Fruit fly (Drosophila melanogaster): ENCODE measurements around the gene CG46430.

Gene CG46430

dm6 chr3L:10507971-10508370, 29.7 kb downstream of the CG46430 start:
- TF ChIP-seq CG4496 (GFP tag; IDR thresholded peaks at IDR 0.05) = no peak
- TF ChIP-seq CG8159 (tag; optimal IDR thresholded peaks at IDR 0.05) = no peak
- TF ChIP-seq EcR (GFP tag; optimal IDR thresholded peaks at IDR 0.05) = no peak
- no peak for TF ChIP-seq Pif1A (GFP tag; optimal IDR thresholded peaks at IDR 0.05)
- no peak for TF ChIP-seq CG13204 (GFP tag; optimal IDR thresholded peaks at IDR 0.05)
- no peak for TF ChIP-seq CG34367 (tag; optimal IDR thresholded peaks at IDR 0.05)
- no peak for TF ChIP-seq Pif1B (GFP tag; optimal IDR thresholded peaks at IDR 0.05)
- TF ChIP-seq gl (tag; optimal IDR thresholded peaks at IDR 0.05) = no peak
- TF ChIP-seq CG32121 (GFP tag; IDR thresholded peaks at IDR 0.05) = no peak
- TF ChIP-seq Snoo (tag; optimal IDR thresholded peaks at IDR 0.05) = no peak
- TF ChIP-seq CG12605 (GFP tag; IDR thresholded peaks at IDR 0.05) = no peak
- no peak for TF ChIP-seq Ets98B (GFP tag; IDR thresholded peaks at IDR 0.05)
- no peak for TF ChIP-seq CG15710 (tag; optimal IDR thresholded peaks at IDR 0.05)
- TF ChIP-seq rn (GFP tag; IDR thresholded peaks at IDR 0.05) = no peak
- no peak for TF ChIP-seq fd96Ca (GFP tag; IDR thresholded peaks at IDR 0.05)
- TF ChIP-seq CG14655 (GFP tag; optimal IDR thresholded peaks at IDR 0.05) = no peak

- TF ChIP-seq CG34367 (tag; optimal IDR thresholded peaks at IDR 0.05) (no peak), CG8301 (tag; optimal IDR thresholded peaks at IDR 0.05) (no peak), EcR (GFP tag; optimal IDR thresholded peaks at IDR 0.05) (no peak), Pif1A (GFP tag; optimal IDR thresholded peaks at IDR 0.05) (no peak), CG8159 (tag; optimal IDR thresholded peaks at IDR 0.05) (no peak), CG9948 (tag; optimal IDR thresholded peaks at IDR 0.05) (no peak)
These were observed 35.1 kb downstream of the CG46430 start for dm6 chr3L:10513412-10513811.

- TF ChIP-seq gl (tag; optimal IDR thresholded peaks at IDR 0.05) (no peak), CG8159 (tag; optimal IDR thresholded peaks at IDR 0.05) (peak; percentile 15), EcR (GFP tag; optimal IDR thresholded peaks at IDR 0.05) (no peak), CG12605 (GFP tag; IDR thresholded peaks at IDR 0.05) (no peak)
These were observed 36.5 kb downstream of the CG46430 start for dm6 chr3L:10514829-10515228.

dm6 chr3L:10515785-10516706, 37.7 kb downstream of the CG46430 start:
- TF ChIP-seq Snoo (tag; optimal IDR thresholded peaks at IDR 0.05) (no peak), CG17806 (tag; optimal IDR thresholded peaks at IDR 0.05) (no peak), rn (GFP tag; IDR thresholded peaks at IDR 0.05) (no peak), EcR (GFP tag; optimal IDR thresholded peaks at IDR 0.05) (no peak), CG12605 (GFP tag; IDR thresholded peaks at IDR 0.05) (peak; percentile 47; the same call in 1 of the 2 replicates), CG34367 (tag; optimal IDR thresholded peaks at IDR 0.05) (peak; percentile 22), CG13204 (GFP tag; optimal IDR thresholded peaks at IDR 0.05) (peak; percentile 22), Pif1B (GFP tag; optimal IDR thresholded peaks at IDR 0.05) (no peak), CG14655 (GFP tag; optimal IDR thresholded peaks at IDR 0.05) (peak; percentile 12), D1 (tag; optimal IDR thresholded peaks at IDR 0.05) (peak; percentile 73), CG32121 (GFP tag; IDR thresholded peaks at IDR 0.05) (peak; percentile 25; the same call in 1 of the 2 replicates), Pif1A (GFP tag; optimal IDR thresholded peaks at IDR 0.05) (no peak), CG10348 (GFP tag; IDR thresholded peaks at IDR 0.05) (no peak), CG4496 (GFP tag; IDR thresholded peaks at IDR 0.05) (peak; percentile 34; the same call in 1 of the 3 replicates), gl (tag; optimal IDR thresholded peaks at IDR 0.05) (no peak), fd96Ca (GFP tag; IDR thresholded peaks at IDR 0.05) (peak; percentile 41; the same call in 2 of the 3 replicates), CG8301 (tag; optimal IDR thresholded peaks at IDR 0.05) (no peak), CG9948 (tag; optimal IDR thresholded peaks at IDR 0.05) (no peak), CG15710 (tag; optimal IDR thresholded peaks at IDR 0.05) (no peak), Ets98B (GFP tag; IDR thresholded peaks at IDR 0.05) (peak; percentile 15; the same call in 1 of the 2 replicates), CG8159 (tag; optimal IDR thresholded peaks at IDR 0.05) (no peak)

- TF ChIP-seq Ets98B (GFP tag; IDR thresholded peaks at IDR 0.05) (no peak), CG34367 (tag; optimal IDR thresholded peaks at IDR 0.05) (no peak), CG9948 (tag; optimal IDR thresholded peaks at IDR 0.05) (no peak), Pif1A (GFP tag; optimal IDR thresholded peaks at IDR 0.05) (no peak), CG32121 (GFP tag; IDR thresholded peaks at IDR 0.05) (no peak), CG8301 (tag; optimal IDR thresholded peaks at IDR 0.05) (no peak), CG8159 (tag; optimal IDR thresholded peaks at IDR 0.05) (peak; percentile 4), CG15710 (tag; optimal IDR thresholded peaks at IDR 0.05) (peak; percentile 46), CG4496 (GFP tag; IDR thresholded peaks at IDR 0.05) (0 out of 3 replicates have a peak, but pooled peaks have one; percentile 28), EcR (GFP tag; optimal IDR thresholded peaks at IDR 0.05) (no peak), CG10348 (GFP tag; IDR thresholded peaks at IDR 0.05) (no peak), fd96Ca (GFP tag; IDR thresholded peaks at IDR 0.05) (0 out of 3 replicates have a peak, but pooled peaks have one; percentile 3), CG14655 (GFP tag; optimal IDR thresholded peaks at IDR 0.05) (peak; percentile 46), gl (tag; optimal IDR thresholded peaks at IDR 0.05) (no peak)
These were observed 38.6 kb downstream of the CG46430 start for dm6 chr3L:10516707-10517450.

Measured in whole organism, pupa.